Fruit fly (Drosophila melanogaster) whole organism, embryonic: Measurements from ENCODE around the gene qjt.

Experiments used
- CG17385 ChIP-seq: fragments of 200-800 bp; sonication (Bioruptor generic); optimal IDR thresholded peaks from 3 replicates; lab custom pipeline; 2018; ENCODE audit warnings: missing biosample characterization, mild to moderate bottlenecking, missing genetic modification characterization
- Deaf1 ChIP-seq: fragments of 200-800 bp; optimal IDR thresholded peaks from 3 replicates; lab custom pipeline; 2019; ENCODE audit warnings: missing biosample characterization, mild to moderate bottlenecking, missing genetic modification characterization, moderate library complexity
- Opbp ChIP-seq: fragments of 200-800 bp; sonication (Bioruptor generic); IDR thresholded peaks from 3 replicates; pipeline ENCODE4 v1.3.6; 2022; ENCODE audit warnings: missing biosample characterization, missing genetic modification characterization; ENCODE audit not compliant: partially characterized antibody
- ac ChIP-seq: fragments of 200-800 bp; sonication (Bioruptor generic); optimal IDR thresholded peaks from 3 replicates; lab custom pipeline; 2017; ENCODE audit warnings: missing biosample characterization, mild to moderate bottlenecking, missing genetic modification characterization
- klu ChIP-seq: fragments of 200-800 bp; sonication (Bioruptor generic); IDR thresholded peaks from 2 replicates; pipeline ENCODE4 v1.3.6; 2022; ENCODE audit warnings: missing biosample characterization, missing genetic modification characterization

DNA sequence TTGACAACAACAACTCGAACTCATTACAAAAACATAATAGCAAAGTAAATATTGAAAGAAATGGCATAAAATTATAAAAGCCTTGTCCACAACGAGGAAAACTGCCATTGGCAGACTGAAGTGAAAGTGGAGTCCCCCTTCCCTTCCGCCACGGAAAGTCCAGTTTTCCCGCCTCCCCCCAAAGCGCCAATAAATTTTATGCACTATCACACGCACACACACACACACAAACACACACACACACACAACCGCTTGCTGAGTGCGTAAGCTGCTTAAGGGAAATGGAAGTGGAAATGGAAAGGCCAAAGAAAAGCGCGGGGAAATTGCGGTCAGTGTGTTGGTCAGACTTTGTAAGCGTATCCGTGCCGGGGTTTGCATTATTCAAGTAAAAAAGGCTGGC lies 16.4 kb upstream of the qjt start:
- TF ChIP-seq ac (GFP tag; lab: Kevin White, UChicago), result no peak
- no peak for TF ChIP-seq klu (GFP tag; lab: Robert Waterston, UW)
- TF ChIP-seq Deaf1, result no peak
- no peak for TF ChIP-seq Opbp
- TF ChIP-seq CG17385 (GFP tag; lab: Kevin White, UChicago), result no peak
